Fruit fly (Drosophila melanogaster): Measurements from ENCODE around the gene FeCH.

DNA sequence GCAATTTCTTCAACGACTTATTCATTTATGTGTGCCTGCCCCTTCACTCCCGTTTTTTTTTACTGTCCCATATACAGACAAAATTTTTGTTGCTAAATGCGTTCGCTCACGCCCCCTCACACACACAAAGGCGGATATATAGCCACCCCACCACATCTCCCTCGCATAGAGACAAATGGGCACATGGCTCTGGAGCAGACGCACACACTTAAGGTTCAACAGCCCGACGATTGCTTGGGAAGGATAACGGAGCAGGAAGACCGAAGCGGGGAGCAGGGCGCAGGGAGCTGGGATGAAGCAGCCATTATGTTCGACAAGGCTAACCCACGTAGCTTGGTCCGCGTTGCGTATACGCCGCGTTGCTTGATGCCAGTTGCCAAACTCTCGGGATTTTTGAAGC, 14.3 kb upstream of the FeCH start:
- TF ChIP-seq Pif1A (GFP tag; optimal IDR thresholded peaks at IDR 0.05): no peak
- no peak for TF ChIP-seq CG15710 (tag; optimal IDR thresholded peaks at IDR 0.05)
- no peak for TF ChIP-seq gl (tag; optimal IDR thresholded peaks at IDR 0.05)
- no peak for TF ChIP-seq CG34367 (tag; optimal IDR thresholded peaks at IDR 0.05)
- TF ChIP-seq EcR (GFP tag; optimal IDR thresholded peaks at IDR 0.05): no peak
- TF ChIP-seq CG12605 (GFP tag; IDR thresholded peaks at IDR 0.05): no peak
- TF ChIP-seq fd96Ca (GFP tag; IDR thresholded peaks at IDR 0.05): no peak
- TF ChIP-seq CG4496 (GFP tag; IDR thresholded peaks at IDR 0.05): no peak
- no peak for TF ChIP-seq CG17806 (tag; optimal IDR thresholded peaks at IDR 0.05)
- TF ChIP-seq CG32121 (GFP tag; IDR thresholded peaks at IDR 0.05): no peak
- TF ChIP-seq D1 (tag; optimal IDR thresholded peaks at IDR 0.05): no peak
